Fruit fly (Drosophila melanogaster): Measurements from ENCODE around the gene CG7102.

CG7102 gene

DNA sequence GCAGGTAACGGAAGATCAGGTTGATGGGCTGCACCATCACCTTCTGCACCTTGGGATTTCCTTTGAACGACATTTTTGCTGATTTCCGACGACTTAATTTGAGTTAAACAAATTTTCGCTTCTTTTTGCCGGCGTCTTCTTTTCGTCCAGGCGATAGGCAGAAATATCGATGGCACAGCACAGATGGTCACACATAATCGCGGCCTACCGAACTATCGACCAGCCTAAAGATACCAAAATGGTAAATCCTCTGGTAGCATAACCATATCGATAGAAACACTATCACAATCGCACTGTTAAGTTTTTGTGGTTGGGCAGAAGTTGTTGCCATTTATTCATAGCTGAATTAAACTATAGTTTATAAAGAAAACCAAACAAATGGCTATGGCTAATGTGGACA, 2.0 kb downstream of the CG7102 start, which contains the start of the genes SmE and CG34132 (continued):
- TF ChIP-seq CG6175 (GFP tag; IDR thresholded peaks at IDR 0.05) = no peak
- TF ChIP-seq Fer2 (tag; optimal IDR thresholded peaks at IDR 0.05) = no peak
- peak; percentile 91 for TF ChIP-seq nerfin-2 (GFP tag; IDR thresholded peaks at IDR 0.05; ENCODE audit: partially characterized antibody)
- TF ChIP-seq gt (GFP tag; IDR thresholded peaks at IDR 0.05) = no peak
- TF ChIP-seq CHES-1-like (GFP tag; optimal IDR thresholded peaks at IDR 0.05) = peak; percentile 37
- TF ChIP-seq bsh (GFP tag; optimal IDR thresholded peaks at IDR 0.05) = no peak
- TF ChIP-seq shn (GFP tag; optimal IDR thresholded peaks at IDR 0.05) = no peak
- no peak for TF ChIP-seq MTF-1 (GFP tag; optimal IDR thresholded peaks at IDR 0.05; ENCODE audit: borderline replicate concordance)
- TF ChIP-seq B-H1 (GFP tag; IDR thresholded peaks at IDR 0.05) = no peak
- no peak for TF ChIP-seq kay (GFP tag; optimal IDR thresholded peaks at IDR 0.05)
- TF ChIP-seq Sry-β (GFP tag; optimal IDR thresholded peaks at IDR 0.05) = no peak
- no peak for TF ChIP-seq dan (GFP tag; IDR thresholded peaks at IDR 0.05)
- no peak for TF ChIP-seq jumu (GFP tag; optimal IDR thresholded peaks at IDR 0.05)
- peak; percentile 66 for TF ChIP-seq MESR4 (GFP tag; optimal IDR thresholded peaks at IDR 0.05)
- no peak for TF ChIP-seq CG10565 (GFP tag; optimal IDR thresholded peaks at IDR 0.05)
- TF ChIP-seq CG4328 (GFP tag; optimal IDR thresholded peaks at IDR 0.05) = no peak
- no peak for TF ChIP-seq lbe (GFP tag; optimal IDR thresholded peaks at IDR 0.05)
- TF ChIP-seq CG8290 (GFP tag; optimal IDR thresholded peaks at IDR 0.05) = no peak
- TF ChIP-seq CG8290 (tag; optimal IDR thresholded peaks at IDR 0.05) = peak in 1 of 2 experiments; percentile 40
- TF ChIP-seq Atf6 (GFP tag; IDR thresholded peaks at IDR 0.05) = no peak
- no peak for TF ChIP-seq ab (GFP tag; optimal IDR thresholded peaks at IDR 0.05)
- no peak for TF ChIP-seq CG1832 (GFP tag; optimal IDR thresholded peaks at IDR 0.05)
- peak; percentile 70; the same call in 1 of the 3 replicates for TF ChIP-seq CG34422 (GFP tag; IDR thresholded peaks at IDR 0.05)
- TF ChIP-seq tll (GFP tag; optimal IDR thresholded peaks at IDR 0.05) = no peak
- TF ChIP-seq CG4820 (GFP tag; optimal IDR thresholded peaks at IDR 0.05) = no peak
- no peak for TF ChIP-seq abd-A (tag; optimal IDR thresholded peaks at IDR 0.05)
- no peak for TF ChIP-seq CG9932 (GFP tag; IDR thresholded peaks at IDR 0.05)
- TF ChIP-seq CG3407 (GFP tag; optimal IDR thresholded peaks at IDR 0.05) = no peak
- TF ChIP-seq HHEX (GFP tag; optimal IDR thresholded peaks at IDR 0.05) = no peak
- no peak for TF ChIP-seq Nf-YB (GFP tag; optimal IDR thresholded peaks at IDR 0.05)
- no peak for TF ChIP-seq chm (GFP tag; IDR thresholded peaks at IDR 0.05)
- peak; percentile 87 for TF ChIP-seq Dll (GFP tag; IDR thresholded peaks at IDR 0.05; ENCODE audit: partially characterized antibody)
- TF ChIP-seq CG9215 (GFP tag; IDR thresholded peaks at IDR 0.05) = no peak
- no peak for TF ChIP-seq lov (optimal IDR thresholded peaks at IDR 0.05)
- no peak for TF ChIP-seq lov (GFP tag; IDR thresholded peaks at IDR 0.05)
- TF ChIP-seq bcd (GFP tag; optimal IDR thresholded peaks at IDR 0.05) = no peak
- no peak for TF ChIP-seq C15 (GFP tag; IDR thresholded peaks at IDR 0.05)
- no peak for TF ChIP-seq Fer1 (GFP tag; optimal IDR thresholded peaks at IDR 0.05)
- peak; percentile 99 for TF ChIP-seq CG6791 (GFP tag; IDR thresholded peaks at IDR 0.05; ENCODE audit: partially characterized antibody)
- TF ChIP-seq cato (GFP tag; optimal IDR thresholded peaks at IDR 0.05; ENCODE audit: borderline replicate concordance) = no peak
- no peak for TF ChIP-seq nerfin-1 (tag; optimal IDR thresholded peaks at IDR 0.05)
- no peak for TF ChIP-seq Hmx (GFP tag; optimal IDR thresholded peaks at IDR 0.05)
- no peak for TF ChIP-seq CG12155 (GFP tag; optimal IDR thresholded peaks at IDR 0.05)
- TF ChIP-seq E2f2 (GFP tag; IDR thresholded peaks at IDR 0.05) = peak; percentile 66
- no peak for TF ChIP-seq CG15073 (GFP tag; optimal IDR thresholded peaks at IDR 0.05)
- no peak for TF ChIP-seq Dip3 (GFP tag; optimal IDR thresholded peaks at IDR 0.05)
- TF ChIP-seq NC2α (GFP tag; optimal IDR thresholded peaks at IDR 0.05) = no peak
- TF ChIP-seq cas (GFP tag; IDR thresholded peaks at IDR 0.05) = no peak
- TF ChIP-seq tgo (GFP tag; IDR thresholded peaks at IDR 0.05) = no peak
- no peak for TF ChIP-seq CG18262 (tag; optimal IDR thresholded peaks at IDR 0.05)
- TF ChIP-seq prd (optimal IDR thresholded peaks at IDR 0.05) = no peak
- no peak for TF ChIP-seq prd (GFP tag; IDR thresholded peaks at IDR 0.05)
- TF ChIP-seq Poxn (GFP tag; IDR thresholded peaks at IDR 0.05) = no peak
